Worm (Caenorhabditis elegans) whole organism, young adult: ENCODE data around the gene C13F10.8.
A peak's percentile ranks its signal among the peaks of the same experiment; 100 is the strongest.

Source experiments
- B0336.3 ChIP-seq: fragments of 200-800 bp; sonication (Bioruptor generic); IDR thresholded peaks from 2 replicates; pipeline ENCODE4 v1.3.6; 2022; ENCODE audit warnings: missing genetic modification characterization, missing compliant biosample characterization
- F52B5.7 ChIP-seq: sonication (generic microtip); optimal IDR thresholded peaks from 2 replicates; lab custom pipeline; 2016; ENCODE audit warnings: mild to moderate bottlenecking, missing genetic modification characterization, missing compliant biosample characterization
- T26A5.8 ChIP-seq: sonication (generic microtip); optimal IDR thresholded peaks from 2 replicates; lab custom pipeline; 2016; ENCODE audit warnings: missing genetic modification characterization, missing compliant biosample characterization
- Y53F4B.3 ChIP-seq: fragments of 200-800 bp; sonication (Bioruptor generic); IDR thresholded peaks from 2 replicates; pipeline ENCODE4 v1.3.6; 2022; ENCODE audit warnings: missing genetic modification reagents, missing genetic modification characterization, missing compliant biosample characterization
- ama-1 ChIP-seq, 3 experiments: fragments of 150-350 bp in 1 of 3; sonication (generic microtip) in 2 of 3; optimal IDR thresholded peaks; 2 replicates each; lab custom pipeline; 2014 to 2018; ENCODE audit warnings: missing biosample characterization in 2 of 3, missing genetic modification characterization in 2 of 3, missing genetic modification reagents in 2 of 3
- atf-7 ChIP-seq: sonication (generic microtip); optimal IDR thresholded peaks from 2 replicates; lab custom pipeline; 2017; ENCODE audit warnings: mild to moderate bottlenecking, missing genetic modification characterization, missing compliant biosample characterization
- athp-1 ChIP-seq: sonication (generic microtip); optimal IDR thresholded peaks from 2 replicates; lab custom pipeline; 2017; ENCODE audit warnings: mild to moderate bottlenecking, missing genetic modification characterization, missing compliant biosample characterization
- attf-5 ChIP-seq: fragments of 200-800 bp; sonication (Bioruptor generic); optimal IDR thresholded peaks from 2 replicates; lab custom pipeline; 2018; ENCODE audit warnings: mild to moderate bottlenecking, missing genetic modification characterization, missing compliant biosample characterization
- attf-6 ChIP-seq: fragments of 200-800 bp; sonication (Bioruptor generic); IDR thresholded peaks from 2 replicates; pipeline ENCODE4 v1.3.6; 2022; ENCODE audit warnings: missing genetic modification reagents, missing genetic modification characterization, missing compliant biosample characterization
- bed-1 ChIP-seq: fragments of 200-800 bp; sonication (Bioruptor generic); IDR thresholded peaks from 2 replicates; pipeline ENCODE4 v1.3.6; 2022; ENCODE audit warnings: missing genetic modification reagents, missing genetic modification characterization, missing compliant biosample characterization
- cebp-1 ChIP-seq, 2 experiments: fragments of 200-800 bp in 1 of 2; sonication (Bioruptor generic) in 1 of 2; sonication (generic microtip) in 1 of 2; IDR thresholded peaks in 1 of 2; optimal IDR thresholded peaks in 1 of 2; 2 replicates each; pipeline versions ENCODE4 v1.3.6 to Lab custom; 2017 to 2022; ENCODE audit warnings: missing compliant biosample characterization in 2 of 2, missing genetic modification characterization in 2 of 2, mild to moderate bottlenecking in 1 of 2, missing genetic modification reagents in 1 of 2, moderate library complexity in 1 of 2
- cebp-2 ChIP-seq: fragments of 200-800 bp; sonication (Bioruptor generic); IDR thresholded peaks from 2 replicates; pipeline ENCODE4 v1.3.6; 2022; ENCODE audit warnings: missing genetic modification characterization, missing compliant biosample characterization
- ceh-58 ChIP-seq: fragments of 200-800 bp; sonication (Bioruptor generic); IDR thresholded peaks from 2 replicates; pipeline ENCODE4 v1.3.6; 2022; ENCODE audit warnings: missing genetic modification characterization, missing compliant biosample characterization
- ceh-91 ChIP-seq: fragments of 200-800 bp; sonication (Bioruptor generic); IDR thresholded peaks from 2 replicates; pipeline ENCODE4 v1.3.6; 2022; ENCODE audit warnings: missing genetic modification reagents, missing genetic modification characterization, missing compliant biosample characterization
- chd-7 ChIP-seq: sonication (generic microtip); optimal IDR thresholded peaks from 2 replicates; lab custom pipeline; 2016; ENCODE audit warnings: mild to moderate bottlenecking, missing genetic modification characterization, moderate library complexity, missing compliant biosample characterization
- dox-1 ChIP-seq: fragments of 200-800 bp; sonication (Bioruptor generic); IDR thresholded peaks from 2 replicates; pipeline ENCODE4 v1.3.6; 2022; ENCODE audit warnings: missing genetic modification reagents, missing genetic modification characterization, missing compliant biosample characterization
- dpl-1 ChIP-seq: fragments of 150-350 bp; optimal IDR thresholded peaks from 2 replicates; lab custom pipeline; 2014; ENCODE audit warnings: missing biosample characterization, missing genetic modification reagents, missing genetic modification characterization
- hlh-12 ChIP-seq: sonication (generic microtip); optimal IDR thresholded peaks from 2 replicates; lab custom pipeline; 2016; ENCODE audit warnings: missing genetic modification characterization, missing compliant biosample characterization
- hrde-1 ChIP-seq: sonication (generic microtip); optimal IDR thresholded peaks from 2 replicates; lab custom pipeline; 2016; ENCODE audit warnings: missing genetic modification characterization, mild to moderate bottlenecking, missing compliant biosample characterization, moderate library complexity, missing genotype, missing genetic modification reagents, borderline replicate concordance
- lsl-1 ChIP-seq: fragments of 200-800 bp; sonication (Bioruptor generic); optimal IDR thresholded peaks from 2 replicates; lab custom pipeline; 2018; ENCODE audit warnings: mild to moderate bottlenecking, missing genetic modification characterization, moderate library complexity, missing compliant biosample characterization
- madf-3 ChIP-seq: fragments of 200-800 bp; sonication (Bioruptor generic); IDR thresholded peaks from 2 replicates; pipeline ENCODE4 v1.3.6; 2022; ENCODE audit warnings: missing genetic modification reagents, missing genetic modification characterization, missing compliant biosample characterization
- madf-6 ChIP-seq: fragments of 200-800 bp; sonication (Bioruptor generic); IDR thresholded peaks from 2 replicates; pipeline ENCODE4 v1.3.6; 2022; ENCODE audit warnings: missing genetic modification reagents, missing genetic modification characterization, missing compliant biosample characterization
- nfya-1 ChIP-seq: sonication (generic microtip); optimal IDR thresholded peaks from 2 replicates; lab custom pipeline; 2017; ENCODE audit warnings: antibody characterized with exemption, missing compliant biosample characterization, missing genetic modification characterization, borderline replicate concordance; ENCODE audit not compliant: insufficient read depth
- nhr-179 ChIP-seq: sonication (generic microtip); optimal IDR thresholded peaks from 2 replicates; lab custom pipeline; 2016; ENCODE audit warnings: mild to moderate bottlenecking, missing genetic modification characterization, missing compliant biosample characterization
- nhr-27 ChIP-seq: fragments of 200-800 bp; sonication (Bioruptor generic); optimal IDR thresholded peaks from 2 replicates; lab custom pipeline; 2018; ENCODE audit warnings: mild to moderate bottlenecking, missing genetic modification characterization, moderate library complexity, missing compliant biosample characterization
- nhr-90 ChIP-seq: sonication (generic microtip); optimal IDR thresholded peaks from 2 replicates; lab custom pipeline; 2016; ENCODE audit warnings: missing genotype, mild to moderate bottlenecking, missing genetic modification characterization, missing compliant biosample characterization
- sdz-38 ChIP-seq: sonication (generic microtip); optimal IDR thresholded peaks from 2 replicates; lab custom pipeline; 2016; ENCODE audit warnings: missing genotype, missing genetic modification characterization, missing compliant biosample characterization
- snpc-3.4 ChIP-seq: sonication (generic microtip); optimal IDR thresholded peaks from 2 replicates; lab custom pipeline; 2017; ENCODE audit warnings: missing genetic modification characterization, mild to moderate bottlenecking, missing compliant biosample characterization, antibody characterized with exemption, moderate library complexity, missing genotype, missing genetic modification reagents
- tbp1 ChIP-seq: fragments of 200-800 bp; sonication (Bioruptor generic); optimal IDR thresholded peaks from 2 replicates; lab custom pipeline; 2018; ENCODE audit warnings: mild to moderate bottlenecking, missing genetic modification characterization, missing compliant biosample characterization
- zfh-2 ChIP-seq: fragments of 200-800 bp; sonication (Bioruptor generic); conservative IDR thresholded peaks from 2 replicates; pipeline ENCODE4 v1.3.6; 2022; ENCODE audit warnings: missing genetic modification reagents, missing genetic modification characterization, missing compliant biosample characterization
- ztf-18 ChIP-seq: sonication (generic microtip); optimal IDR thresholded peaks from 2 replicates; lab custom pipeline; 2016; ENCODE audit warnings: missing genotype, mild to moderate bottlenecking, missing genetic modification characterization, missing compliant biosample characterization
- ztf-22 ChIP-seq: fragments of 200-800 bp; sonication (Bioruptor generic); optimal IDR thresholded peaks from 2 replicates; lab custom pipeline; 2018; ENCODE audit warnings: mild to moderate bottlenecking, missing genetic modification characterization, moderate library complexity, missing compliant biosample characterization
- ztf-26 ChIP-seq: sonication (generic microtip); optimal IDR thresholded peaks from 2 replicates; lab custom pipeline; 2017; ENCODE audit warnings: missing genetic modification characterization, missing compliant biosample characterization

The C13F10.8 gene

ce11 chrV:7220973-7221519 lies at the start of gene C13F10.8, which contains the start of the genes C13F10.6 and kxd-1:
Gene C13F10.8, minus strand, starts transcription at chrV:7221023.
Gene C13F10.6, minus strand, starts transcription at chrV:7221039.
Gene kxd-1, plus strand, starts transcription at chrV:7221469.
- TF ChIP-seq cebp-1 (GFP tag; IDR thresholded peaks at IDR 0.05; lab: Robert Waterston, UW): no peak
- peak; percentile 38 for TF ChIP-seq cebp-1 (tag; optimal IDR thresholded peaks at IDR 0.05; lab: Kevin White, UChicago)
- TF ChIP-seq madf-6 (GFP tag; lab: Robert Waterston, UW): peak; percentile 19; the same call in 1 of the 2 replicates
- no peak for TF ChIP-seq ama-1 (optimal IDR thresholded peaks at IDR 0.05; lab: Kevin White, UChicago)
- no peak for TF ChIP-seq ama-1 (GFP tag; optimal IDR thresholded peaks at IDR 0.05; lab: Kevin White, UChicago)
- TF ChIP-seq atf-7: no peak
- TF ChIP-seq ztf-22 (GFP tag; lab: Kevin White, UChicago): no peak
- TF ChIP-seq T26A5.8 (tag; lab: Kevin White, UChicago): no peak
- peak; percentile 5 for TF ChIP-seq attf-5 (GFP tag; lab: Kevin White, UChicago)
- peak; percentile 40 for TF ChIP-seq ztf-18
- no peak for TF ChIP-seq Y53F4B.3 (GFP tag; lab: Robert Waterston, UW)
- no peak for TF ChIP-seq hlh-12 (tag; lab: Kevin White, UChicago)
- TF ChIP-seq snpc-3.4 (tag; lab: Kevin White, UChicago): no peak
- TF ChIP-seq tbp1 (GFP tag; lab: Kevin White, UChicago): no peak
- 0 out of 2 replicates have a peak, but pooled peaks have one; percentile 70 for TF ChIP-seq madf-3 (GFP tag; lab: Robert Waterston, UW)
- TF ChIP-seq sdz-38 (tag; lab: Kevin White, UChicago): no peak
- no peak for TF ChIP-seq ceh-58 (GFP tag; lab: Robert Waterston, UW)

ce11 chrV:7269399-7269798 lies 48.6 kb upstream of the C13F10.8 start, which contains the start of gene C13A2.6:
Gene C13A2.6, plus strand, starts transcription at chrV:7269699.
- TF ChIP-seq hrde-1 (no peak), bed-1 (GFP tag; lab: Robert Waterston, UW) (no peak), zfh-2 (GFP tag; lab: Robert Waterston, UW) (no peak), athp-1 (tag; lab: Kevin White, UChicago) (no peak), dox-1 (GFP tag; lab: Robert Waterston, UW) (no peak), dpl-1 (no peak)

- TF ChIP-seq attf-6 (no peak), nhr-27 (tag; lab: Kevin White, UChicago) (no peak), cebp-2 (GFP tag; lab: Robert Waterston, UW) (no peak)
Measured at ce11 chrV:7266021-7266420, 45.2 kb upstream of the C13F10.8 start, which contains the start of gene C13A2.7. Gene C13A2.7, plus strand, starts transcription at chrV:7266321.

DNA sequence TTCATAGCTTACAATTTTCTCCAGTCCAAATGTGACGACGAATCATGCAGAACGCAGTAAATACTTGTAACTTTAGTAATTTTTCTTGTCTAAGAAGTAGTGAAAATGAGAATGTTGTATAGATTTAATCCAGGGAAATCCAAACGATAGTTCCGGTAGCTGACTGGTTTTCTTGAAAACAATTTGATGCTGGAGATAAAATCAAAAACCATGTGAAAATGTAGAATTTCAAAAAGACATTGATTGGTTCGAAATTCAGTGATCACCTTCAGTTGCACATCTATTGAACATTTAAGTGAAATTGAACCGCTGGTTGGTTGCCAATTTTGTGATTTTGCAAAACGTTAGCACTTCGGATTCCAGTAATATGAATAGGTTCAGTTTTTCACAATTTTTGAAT lies 43.2 kb upstream of the C13F10.8 start, which contains the start of gene C13A2.9:
Gene C13A2.9, minus strand, starts transcription at position 101 of the 400 bp plus-strand sequence.
- no peak for TF ChIP-seq nfya-1
- no peak for TF ChIP-seq F52B5.7 (tag; lab: Kevin White, UChicago)
- TF ChIP-seq hlh-12 (tag; lab: Kevin White, UChicago): no peak
- TF ChIP-seq madf-3 (GFP tag; lab: Robert Waterston, UW): no peak
- no peak for TF ChIP-seq nhr-179 (tag; lab: Kevin White, UChicago)
- no peak for TF ChIP-seq B0336.3 (GFP tag; lab: Robert Waterston, UW)
- no peak for TF ChIP-seq madf-6 (GFP tag; lab: Robert Waterston, UW)
- no peak for TF ChIP-seq ceh-91 (GFP tag; lab: Robert Waterston, UW)
- no peak for TF ChIP-seq chd-7 (tag; lab: Kevin White, UChicago)
- no peak for TF ChIP-seq nhr-90
- TF ChIP-seq ztf-26 (tag; lab: Kevin White, UChicago): no peak
- no peak for TF ChIP-seq lsl-1 (GFP tag; lab: Kevin White, UChicago)
